Worm (Caenorhabditis elegans): Measurements from ENCODE around the gene C25G6.3.

Gene C25G6.3

DNA sequence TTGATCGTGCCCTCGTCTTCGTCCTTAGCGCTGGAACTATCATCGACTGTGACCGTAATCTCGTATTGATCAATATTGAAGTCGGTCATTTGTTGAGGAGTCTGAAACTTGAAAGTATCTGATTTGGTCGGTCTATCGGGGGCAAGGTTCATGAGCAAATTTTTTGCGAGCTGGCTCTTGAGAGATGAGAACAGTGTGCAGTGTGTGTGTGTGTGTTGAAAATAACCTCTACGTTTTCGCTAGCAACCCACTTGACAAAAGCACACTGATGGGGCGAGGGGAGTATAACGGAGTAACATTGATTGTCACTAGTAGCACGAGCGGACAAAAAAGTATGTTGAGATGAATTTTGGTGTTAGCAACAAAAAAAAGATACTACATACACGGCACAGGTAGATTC is at the start of gene C25G6.3:
Gene C25G6.3, minus strand, starts transcription at position 101 of the 400 bp plus-strand sequence.
- TF ChIP-seq fkh-10 (GFP tag; optimal IDR thresholded peaks at IDR 0.05) (no peak), fos-1 (tag; optimal IDR thresholded peaks at IDR 0.05) (no peak), egl-27 (tag; optimal IDR thresholded peaks at IDR 0.05) (no peak), lin-15B (tag; optimal IDR thresholded peaks at IDR 0.05) (no peak), nhr-12 (tag; optimal IDR thresholded peaks at IDR 0.05) (no peak), unc-39 (tag; optimal IDR thresholded peaks at IDR 0.05) (no peak), tbx-2 (tag; optimal IDR thresholded peaks at IDR 0.05) (no peak), ceh-16 (tag; optimal IDR thresholded peaks at IDR 0.05) (no peak), daf-12 (tag; optimal IDR thresholded peaks at IDR 0.05) (no peak), hmg-11 (tag; optimal IDR thresholded peaks at IDR 0.05) (no peak)

DNA sequence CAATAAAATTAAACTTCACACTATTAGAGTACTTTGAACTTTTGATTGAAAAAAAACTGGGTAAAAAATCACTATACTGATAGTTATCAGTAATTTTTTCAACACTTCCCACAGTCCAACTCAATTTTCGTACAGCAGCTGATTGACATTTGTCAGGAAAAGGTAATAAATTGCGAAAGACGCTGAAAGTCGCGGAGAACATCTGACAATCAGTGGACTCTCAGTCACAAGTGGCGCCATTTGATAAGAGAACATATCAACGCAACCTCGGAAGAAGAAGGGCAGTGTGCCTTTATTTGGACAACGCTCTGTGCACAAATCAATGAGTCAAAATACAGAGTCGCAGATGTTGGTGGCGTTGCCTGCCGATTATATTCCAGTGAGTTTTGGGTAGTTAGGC is 33.8 kb upstream of the C25G6.3 start, which contains the start of gene C52B11.5:
Gene C52B11.5, plus strand, starts transcription at position 250 of the 400 bp plus-strand sequence.
- TF ChIP-seq fkh-10 (GFP tag; optimal IDR thresholded peaks at IDR 0.05) (no peak), nhr-23 (tag; optimal IDR thresholded peaks at IDR 0.05) (no peak), nhr-25 (tag; optimal IDR thresholded peaks at IDR 0.05) (no peak), egl-27 (tag; optimal IDR thresholded peaks at IDR 0.05) (no peak), pqm-1 (tag; optimal IDR thresholded peaks at IDR 0.05) (peak; percentile 97), nhr-43 (tag; optimal IDR thresholded peaks at IDR 0.05; ENCODE audit: poor library complexity, severe bottlenecking) (no peak), elt-2 (tag; optimal IDR thresholded peaks at IDR 0.05) (peak; percentile 97), ceh-82 (tag; optimal IDR thresholded peaks at IDR 0.05) (no peak), sea-2 (GFP tag; optimal IDR thresholded peaks at IDR 0.05) (no peak), jun-1 (tag; optimal IDR thresholded peaks at IDR 0.05) (peak; percentile 61), R02D3.7 (tag; optimal IDR thresholded peaks at IDR 0.05) (no peak), ceh-9 (tag; optimal IDR thresholded peaks at IDR 0.05) (no peak), aly-2 (tag; optimal IDR thresholded peaks at IDR 0.05) (no peak), pha-4 (tag; optimal IDR thresholded peaks at IDR 0.05) (peak; percentile 58)

DNA sequence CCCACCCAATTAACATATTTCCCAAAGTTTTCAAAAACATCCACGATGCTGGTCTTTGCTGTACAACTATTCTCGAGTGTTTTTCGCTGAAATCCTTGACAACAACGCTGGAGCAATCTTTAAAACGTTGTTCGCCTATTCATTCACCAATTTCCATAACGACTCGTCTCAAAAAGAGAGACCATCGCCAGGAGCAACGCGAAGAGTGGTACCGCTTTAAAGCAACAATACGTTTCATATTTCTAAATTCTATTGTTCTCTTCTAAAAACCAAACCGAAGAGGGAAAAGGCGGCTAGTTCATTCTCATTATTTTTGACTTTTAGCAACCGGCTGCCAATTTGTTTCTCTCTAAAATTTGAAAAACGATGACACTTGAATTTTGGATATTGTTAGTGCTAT is 31.9 kb upstream of the C25G6.3 start, which contains the start of gene C25G6.1:
Gene C25G6.1, plus strand, starts transcription at position 301 of the 400 bp plus-strand sequence.
- no peak for TF ChIP-seq skn-1 (tag; optimal IDR thresholded peaks at IDR 0.05)
- no peak for TF ChIP-seq lsy-12 (tag; optimal IDR thresholded peaks at IDR 0.05)
- TF ChIP-seq hmg-11 (tag; optimal IDR thresholded peaks at IDR 0.05) = no peak
- TF ChIP-seq ama-1 (optimal IDR thresholded peaks at IDR 0.05) = no peak
- TF ChIP-seq egl-27 (tag; optimal IDR thresholded peaks at IDR 0.05) = no peak
- no peak for TF ChIP-seq egl-5 (tag; optimal IDR thresholded peaks at IDR 0.05)
- TF ChIP-seq nhr-28 (tag; optimal IDR thresholded peaks at IDR 0.05) = no peak
- TF ChIP-seq unc-62 (GFP tag; optimal IDR thresholded peaks at IDR 0.05) = no peak
- no peak for TF ChIP-seq mml-1 (tag; optimal IDR thresholded peaks at IDR 0.05)
- no peak for TF ChIP-seq unc-39 (tag; optimal IDR thresholded peaks at IDR 0.05)
- no peak for TF ChIP-seq jun-1 (tag; optimal IDR thresholded peaks at IDR 0.05)
- TF ChIP-seq ceh-16 (tag; optimal IDR thresholded peaks at IDR 0.05) = no peak
- no peak for TF ChIP-seq nhr-25 (tag; optimal IDR thresholded peaks at IDR 0.05)
- no peak for TF ChIP-seq nhr-67 (tag; optimal IDR thresholded peaks at IDR 0.05)
- no peak for TF ChIP-seq mdl-1 (tag; optimal IDR thresholded peaks at IDR 0.05)

DNA sequence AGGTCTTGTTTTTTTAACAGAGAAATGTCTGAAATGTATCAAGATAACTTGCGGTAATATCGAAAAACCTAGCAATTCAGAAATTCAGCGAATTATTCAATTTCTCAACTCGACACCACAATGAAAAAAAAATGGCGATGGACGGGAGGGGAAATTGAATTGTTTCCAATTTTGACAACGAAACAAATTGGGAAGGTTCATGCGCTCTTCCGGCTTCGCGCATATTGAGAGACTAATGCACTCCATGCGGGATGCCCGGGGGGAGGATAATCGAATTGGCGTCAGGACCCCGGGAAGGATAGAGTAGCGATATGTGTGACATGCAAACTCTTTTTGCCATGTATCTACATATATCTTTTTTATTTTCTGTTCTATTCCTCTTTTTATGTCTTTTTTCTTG is 26.6 kb upstream of the C25G6.3 start:
- TF ChIP-seq ama-1 (optimal IDR thresholded peaks at IDR 0.05) (no peak), fkh-2 (tag; optimal IDR thresholded peaks at IDR 0.05) (no peak), elt-2 (tag; optimal IDR thresholded peaks at IDR 0.05) (no peak), nhr-23 (tag; optimal IDR thresholded peaks at IDR 0.05) (no peak), fos-1 (tag; optimal IDR thresholded peaks at IDR 0.05) (no peak), nhr-11 (tag; optimal IDR thresholded peaks at IDR 0.05) (no peak), mml-1 (tag; optimal IDR thresholded peaks at IDR 0.05) (no peak), nhr-43 (tag; optimal IDR thresholded peaks at IDR 0.05; ENCODE audit: poor library complexity, severe bottlenecking) (no peak), nhr-237 (tag; optimal IDR thresholded peaks at IDR 0.05) (no peak), jun-1 (tag; optimal IDR thresholded peaks at IDR 0.05) (no peak), nhr-25 (tag; optimal IDR thresholded peaks at IDR 0.05) (no peak), hmg-11 (tag; optimal IDR thresholded peaks at IDR 0.05) (no peak), nfya-1 (tag; optimal IDR thresholded peaks at IDR 0.05; ENCODE audit: insufficient read depth) (no peak), daf-12 (tag; optimal IDR thresholded peaks at IDR 0.05) (no peak), unc-62 (GFP tag; optimal IDR thresholded peaks at IDR 0.05) (no peak), nhr-76 (tag; optimal IDR thresholded peaks at IDR 0.05) (no peak), lin-39 (tag; optimal IDR thresholded peaks at IDR 0.05) (no peak), snpc-4 (tag; optimal IDR thresholded peaks at IDR 0.05) (no peak), ceh-9 (tag; optimal IDR thresholded peaks at IDR 0.05) (no peak), elt-1 (tag; optimal IDR thresholded peaks at IDR 0.05) (no peak)

Data from whole organism, L3 larva.